Worm (Caenorhabditis elegans) whole organism, young adult: ENCODE measurements around the gene srd-35.

Experiments
- B0336.3 ChIP-seq: fragments of 200-800 bp; sonication (Bioruptor generic); IDR thresholded peaks from 2 replicates; pipeline ENCODE4 v1.3.6; 2022; ENCODE audit warnings: missing genetic modification characterization, missing compliant biosample characterization
- C06A6.2 ChIP-seq: fragments of 200-800 bp; sonication (Bioruptor generic); conservative IDR thresholded peaks from 2 replicates; pipeline ENCODE4 v1.3.6; 2022; ENCODE audit warnings: missing genetic modification characterization, missing compliant biosample characterization
- D2030.7 ChIP-seq: fragments of 200-800 bp; sonication (Bioruptor generic); IDR thresholded peaks from 2 replicates; pipeline ENCODE4 v1.3.6; 2022; ENCODE audit warnings: missing genetic modification reagents, missing genetic modification characterization, missing compliant biosample characterization
- F22D6.2 ChIP-seq: sonication (generic microtip); optimal IDR thresholded peaks from 2 replicates; lab custom pipeline; 2016; ENCODE audit warnings: mild to moderate bottlenecking, missing genetic modification characterization, missing compliant biosample characterization
- F23B12.7 ChIP-seq: sonication (generic microtip); optimal IDR thresholded peaks from 2 replicates; lab custom pipeline; 2017; ENCODE audit warnings: missing genetic modification characterization, mild to moderate bottlenecking, missing compliant biosample characterization, antibody characterized with exemption, moderate library complexity; ENCODE audit not compliant: insufficient read depth
- F37B4.10 ChIP-seq: fragments of 200-800 bp; sonication (Bioruptor generic); IDR thresholded peaks from 2 replicates; pipeline ENCODE4 v1.3.6; 2022; ENCODE audit warnings: missing genetic modification characterization, missing compliant biosample characterization
- F49E8.2 ChIP-seq: sonication (generic microtip); optimal IDR thresholded peaks from 3 replicates; lab custom pipeline; 2017; ENCODE audit warnings: missing genetic modification characterization, mild to moderate bottlenecking, missing compliant biosample characterization, antibody characterized with exemption, moderate library complexity; ENCODE audit not compliant: insufficient read depth
- F52B5.7 ChIP-seq: sonication (generic microtip); optimal IDR thresholded peaks from 2 replicates; lab custom pipeline; 2016; ENCODE audit warnings: mild to moderate bottlenecking, missing genetic modification characterization, missing compliant biosample characterization
- F55B11.4 ChIP-seq: sonication (generic microtip); optimal IDR thresholded peaks from 2 replicates; lab custom pipeline; 2016; ENCODE audit warnings: missing compliant biosample characterization, missing genetic modification characterization, borderline replicate concordance; ENCODE audit not compliant: insufficient read depth
- F57A8.1 ChIP-seq: fragments of 200-800 bp; sonication (Bioruptor generic); optimal IDR thresholded peaks from 2 replicates; lab custom pipeline; 2018; ENCODE audit warnings: mild to moderate bottlenecking, missing genetic modification characterization, moderate library complexity, missing compliant biosample characterization
- F57C9.4 ChIP-seq: sonication (generic microtip); optimal IDR thresholded peaks from 2 replicates; lab custom pipeline; 2017; ENCODE audit warnings: mild to moderate bottlenecking, missing genetic modification characterization, missing compliant biosample characterization
- K11D2.4 ChIP-seq: fragments of 200-800 bp; sonication (Bioruptor generic); IDR thresholded peaks from 2 replicates; pipeline ENCODE4 v1.3.6; 2022; ENCODE audit warnings: missing genetic modification reagents, missing genetic modification characterization, missing compliant biosample characterization
- T26A5.8 ChIP-seq: sonication (generic microtip); optimal IDR thresholded peaks from 2 replicates; lab custom pipeline; 2016; ENCODE audit warnings: missing genetic modification characterization, missing compliant biosample characterization
- Y95B8A.8 ChIP-seq: fragments of 200-800 bp; sonication (Bioruptor generic); IDR thresholded peaks from 2 replicates; pipeline ENCODE4 v1.3.6; 2022; ENCODE audit warnings: missing genetic modification reagents, missing genetic modification characterization, missing compliant biosample characterization
- akir-1 ChIP-seq: fragments of 200-800 bp; sonication (Bioruptor generic); optimal IDR thresholded peaks from 2 replicates; lab custom pipeline; 2018; ENCODE audit warnings: mild to moderate bottlenecking, missing genetic modification characterization, moderate library complexity, missing compliant biosample characterization
- atf-7 ChIP-seq: sonication (generic microtip); optimal IDR thresholded peaks from 2 replicates; lab custom pipeline; 2017; ENCODE audit warnings: mild to moderate bottlenecking, missing genetic modification characterization, missing compliant biosample characterization
- bed-2 ChIP-seq: fragments of 200-800 bp; sonication (Bioruptor generic); IDR thresholded peaks from 2 replicates; pipeline ENCODE4 v1.3.6; 2022; ENCODE audit warnings: missing genetic modification reagents, missing genetic modification characterization, missing compliant biosample characterization
- ccch-3 ChIP-seq: fragments of 200-800 bp; sonication (Bioruptor generic); optimal IDR thresholded peaks from 2 replicates; lab custom pipeline; 2018; ENCODE audit warnings: mild to moderate bottlenecking, missing genetic modification characterization, missing compliant biosample characterization
- cebp-2 ChIP-seq: fragments of 200-800 bp; sonication (Bioruptor generic); IDR thresholded peaks from 2 replicates; pipeline ENCODE4 v1.3.6; 2022; ENCODE audit warnings: missing genetic modification characterization, missing compliant biosample characterization
- ceh-40 ChIP-seq: fragments of 200-800 bp; sonication (Bioruptor generic); IDR thresholded peaks from 2 replicates; pipeline ENCODE4 v1.3.6; 2022; ENCODE audit warnings: missing genetic modification characterization, missing compliant biosample characterization
- ceh-79 ChIP-seq: sonication (generic microtip); optimal IDR thresholded peaks from 2 replicates; lab custom pipeline; 2017; ENCODE audit warnings: mild to moderate bottlenecking, missing genetic modification characterization, missing compliant biosample characterization
- chd-7 ChIP-seq: sonication (generic microtip); optimal IDR thresholded peaks from 2 replicates; lab custom pipeline; 2016; ENCODE audit warnings: mild to moderate bottlenecking, missing genetic modification characterization, moderate library complexity, missing compliant biosample characterization
- die-1 ChIP-seq: sonication (generic microtip); optimal IDR thresholded peaks from 2 replicates; lab custom pipeline; 2016; ENCODE audit warnings: missing genotype, mild to moderate bottlenecking, missing genetic modification characterization, missing compliant biosample characterization
- egrh-3 ChIP-seq: fragments of 200-800 bp; sonication (Bioruptor generic); IDR thresholded peaks from 2 replicates; pipeline ENCODE4 v1.3.6; 2022; ENCODE audit warnings: missing genetic modification reagents, missing genetic modification characterization, missing compliant biosample characterization
- ets-4 ChIP-seq: fragments of 200-800 bp; sonication (Bioruptor generic); optimal IDR thresholded peaks from 2 replicates; lab custom pipeline; 2018; ENCODE audit warnings: mild to moderate bottlenecking, missing genetic modification characterization, missing compliant biosample characterization
- gei-17 ChIP-seq: fragments of 200-800 bp; sonication (Bioruptor generic); optimal IDR thresholded peaks from 2 replicates; lab custom pipeline; 2018; ENCODE audit warnings: mild to moderate bottlenecking, missing genetic modification characterization, missing compliant biosample characterization
- him-1 ChIP-seq: sonication (generic microtip); optimal IDR thresholded peaks from 2 replicates; lab custom pipeline; 2016; ENCODE audit warnings: missing genotype, missing genetic modification reagents, missing genetic modification characterization, missing compliant biosample characterization
- lag-1 ChIP-seq: fragments of 200-800 bp; sonication (Bioruptor generic); IDR thresholded peaks from 2 replicates; pipeline ENCODE4 v1.3.6; 2022; ENCODE audit warnings: missing genetic modification reagents, missing genetic modification characterization, missing compliant biosample characterization
- lin-26 ChIP-seq: fragments of 200-800 bp; sonication (Bioruptor generic); IDR thresholded peaks from 2 replicates; pipeline ENCODE4 v1.3.6; 2022; ENCODE audit warnings: missing genetic modification reagents, missing genetic modification characterization, missing compliant biosample characterization
- lir-1 ChIP-seq: fragments of 200-800 bp; sonication (Bioruptor generic); conservative IDR thresholded peaks from 2 replicates; pipeline ENCODE4 v1.3.6; 2022; ENCODE audit warnings: missing genetic modification reagents, missing genetic modification characterization, missing compliant biosample characterization
- lsy-27 ChIP-seq: sonication (generic microtip); optimal IDR thresholded peaks from 2 replicates; lab custom pipeline; 2017; ENCODE audit warnings: missing genetic modification characterization, mild to moderate bottlenecking, missing compliant biosample characterization, antibody characterized with exemption, missing genotype, borderline replicate concordance; ENCODE audit not compliant: insufficient read depth
- madf-10 ChIP-seq: sonication (generic microtip); optimal IDR thresholded peaks from 2 replicates; lab custom pipeline; 2016; ENCODE audit warnings: mild to moderate bottlenecking, missing genetic modification characterization, missing compliant biosample characterization
- madf-6 ChIP-seq: fragments of 200-800 bp; sonication (Bioruptor generic); IDR thresholded peaks from 2 replicates; pipeline ENCODE4 v1.3.6; 2022; ENCODE audit warnings: missing genetic modification reagents, missing genetic modification characterization, missing compliant biosample characterization
- mxl-1 ChIP-seq: sonication (generic microtip); optimal IDR thresholded peaks from 2 replicates; lab custom pipeline; 2016; ENCODE audit warnings: missing genetic modification characterization, missing compliant biosample characterization
- nfya-2 ChIP-seq: fragments of 200-800 bp; sonication (Bioruptor generic); IDR thresholded peaks from 2 replicates; pipeline ENCODE4 v1.3.6; 2022; ENCODE audit warnings: missing genetic modification reagents, missing genetic modification characterization, missing compliant biosample characterization
- nhr-120 ChIP-seq: fragments of 200-800 bp; sonication (Bioruptor generic); IDR thresholded peaks from 2 replicates; pipeline ENCODE4 v1.3.6; 2022; ENCODE audit warnings: missing genetic modification characterization, missing compliant biosample characterization
- nhr-27 ChIP-seq: fragments of 200-800 bp; sonication (Bioruptor generic); optimal IDR thresholded peaks from 2 replicates; lab custom pipeline; 2018; ENCODE audit warnings: mild to moderate bottlenecking, missing genetic modification characterization, moderate library complexity, missing compliant biosample characterization
- nhr-80 ChIP-seq: sonication (generic microtip); optimal IDR thresholded peaks from 2 replicates; lab custom pipeline; 2016; ENCODE audit warnings: missing genetic modification characterization, missing compliant biosample characterization
- pha-4 ChIP-seq: fragments of 150-350 bp; sonication (generic microtip); optimal IDR thresholded peaks from 2 replicates; lab custom pipeline; 2014; ENCODE audit warnings: missing biosample characterization, missing genetic modification reagents, missing genetic modification characterization
- rcor-1 ChIP-seq: fragments of 200-800 bp; sonication (Bioruptor generic); IDR thresholded peaks from 2 replicates; pipeline ENCODE4 v1.3.6; 2022; ENCODE audit warnings: missing genetic modification reagents, missing genetic modification characterization, missing compliant biosample characterization
- snpc-1.3 ChIP-seq: sonication (generic microtip); optimal IDR thresholded peaks from 2 replicates; lab custom pipeline; 2017; ENCODE audit warnings: missing genetic modification characterization, mild to moderate bottlenecking, missing compliant biosample characterization, antibody characterized with exemption, moderate library complexity, missing genotype, missing genetic modification reagents; ENCODE audit not compliant: insufficient read depth
- snpc-4 ChIP-seq, 5 experiments: fragments of 150-350 bp in 1 of 5; sonication (generic microtip) in 4 of 5; optimal IDR thresholded peaks; 2 replicates each; lab custom pipeline; 2014 to 2018; ENCODE audit warnings: missing genetic modification characterization in 5 of 5, missing biosample characterization in 3 of 5, antibody characterized with exemption in 2 of 5, mild to moderate bottlenecking in 2 of 5, missing compliant biosample characterization in 2 of 5, missing genotype in 2 of 5, moderate library complexity in 2 of 5, missing genetic modification reagents in 1 of 5
- zfh-2 ChIP-seq: fragments of 200-800 bp; sonication (Bioruptor generic); conservative IDR thresholded peaks from 2 replicates; pipeline ENCODE4 v1.3.6; 2022; ENCODE audit warnings: missing genetic modification reagents, missing genetic modification characterization, missing compliant biosample characterization
- ztf-18 ChIP-seq: sonication (generic microtip); optimal IDR thresholded peaks from 2 replicates; lab custom pipeline; 2016; ENCODE audit warnings: missing genotype, mild to moderate bottlenecking, missing genetic modification characterization, missing compliant biosample characterization
- ztf-25 ChIP-seq: fragments of 200-800 bp; sonication (Bioruptor generic); IDR thresholded peaks from 2 replicates; pipeline ENCODE4 v1.3.6; 2022; ENCODE audit warnings: missing genetic modification reagents, missing genetic modification characterization, missing compliant biosample characterization
- ztf-26 ChIP-seq: sonication (generic microtip); optimal IDR thresholded peaks from 2 replicates; lab custom pipeline; 2017; ENCODE audit warnings: missing genetic modification characterization, missing compliant biosample characterization
- ztf-28 ChIP-seq: fragments of 200-800 bp; sonication (Bioruptor generic); IDR thresholded peaks from 2 replicates; pipeline ENCODE4 v1.3.6; 2022; ENCODE audit warnings: missing genetic modification reagents, missing genetic modification characterization, missing compliant biosample characterization
- ztf-6 ChIP-seq: fragments of 200-800 bp; sonication (Bioruptor generic); IDR thresholded peaks from 2 replicates; pipeline ENCODE4 v1.3.6; 2022; ENCODE audit warnings: missing genetic modification reagents, missing genetic modification characterization, missing compliant biosample characterization

The srd-35 gene

DNA sequence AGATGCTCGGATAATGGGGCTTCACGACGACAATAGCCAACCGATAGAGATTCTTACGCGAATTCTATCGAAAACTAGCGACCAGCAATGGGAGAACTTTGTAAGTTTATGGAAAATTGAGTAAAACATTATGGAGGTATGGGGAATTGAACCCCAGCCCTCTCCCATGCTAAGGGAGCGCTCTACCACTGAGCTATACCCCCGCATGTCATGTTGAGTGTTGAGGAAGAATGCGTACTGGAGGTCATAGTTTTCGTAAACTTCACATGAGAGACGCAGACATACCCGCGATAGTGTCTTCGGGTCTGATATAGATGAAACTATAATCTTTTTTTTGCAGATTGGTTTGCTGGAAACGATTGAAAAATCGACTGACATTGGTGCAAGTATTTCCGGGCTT is 39.2 kb downstream of the srd-35 start (continued):
- TF ChIP-seq snpc-1.3 (peak; percentile 85), C06A6.2 (GFP tag; lab: Robert Waterston, UW) (no peak), bed-2 (no peak), madf-6 (GFP tag; lab: Robert Waterston, UW) (peak; percentile 65), madf-10 (tag; lab: Kevin White, UChicago) (peak; percentile 58), die-1 (tag; lab: Kevin White, UChicago) (peak; percentile 79), pha-4 (tag; lab: Kevin White, UChicago) (no peak), ccch-3 (GFP tag; lab: Kevin White, UChicago) (no peak), ztf-26 (tag; lab: Kevin White, UChicago) (peak; percentile 51), cebp-2 (GFP tag; lab: Robert Waterston, UW) (peak; percentile 83; the same call in 1 of the 2 replicates), atf-7 (tag; lab: Kevin White, UChicago) (peak; percentile 69), nhr-120 (GFP tag; lab: Robert Waterston, UW) (no peak), T26A5.8 (tag; lab: Kevin White, UChicago) (no peak), him-1 (peak; percentile 39), F52B5.7 (tag; lab: Kevin White, UChicago) (peak; percentile 22), F49E8.2 (tag; lab: Kevin White, UChicago) (peak; percentile 67), F22D6.2 (tag; lab: Kevin White, UChicago) (no peak), ztf-25 (GFP tag; lab: Robert Waterston, UW) (no peak), ceh-79 (tag; lab: Kevin White, UChicago) (no peak), nhr-27 (tag; lab: Kevin White, UChicago) (no peak), ztf-6 (GFP tag; lab: Robert Waterston, UW) (0 out of 2 replicates have a peak, but pooled peaks have one; percentile 28), nhr-80 (tag; lab: Kevin White, UChicago) (peak; percentile 43), F57C9.4 (no peak), F55B11.4 (tag; lab: Kevin White, UChicago) (no peak), Y95B8A.8 (GFP tag; lab: Robert Waterston, UW) (no peak), akir-1 (GFP tag; lab: Kevin White, UChicago) (no peak), F57A8.1 (GFP tag; lab: Kevin White, UChicago) (peak; percentile 38), ets-4 (GFP tag; lab: Kevin White, UChicago) (no peak), lag-1 (GFP tag; lab: Robert Waterston, UW) (no peak), F23B12.7 (tag; lab: Kevin White, UChicago) (peak; percentile 76), mxl-1 (tag; lab: Kevin White, UChicago) (peak; percentile 62), chd-7 (tag; lab: Kevin White, UChicago) (peak; percentile 79), snpc-4 (GFP tag; optimal IDR thresholded peaks at IDR 0.05; lab: Kevin White, UChicago) (peak; percentile 49), snpc-4 (tag; optimal IDR thresholded peaks at IDR 0.05; lab: Kevin White, UChicago) (peak in 3 of 4 experiments; percentile 52 to 73 (median 61)), B0336.3 (GFP tag; lab: Robert Waterston, UW) (peak; percentile 37)

DNA sequence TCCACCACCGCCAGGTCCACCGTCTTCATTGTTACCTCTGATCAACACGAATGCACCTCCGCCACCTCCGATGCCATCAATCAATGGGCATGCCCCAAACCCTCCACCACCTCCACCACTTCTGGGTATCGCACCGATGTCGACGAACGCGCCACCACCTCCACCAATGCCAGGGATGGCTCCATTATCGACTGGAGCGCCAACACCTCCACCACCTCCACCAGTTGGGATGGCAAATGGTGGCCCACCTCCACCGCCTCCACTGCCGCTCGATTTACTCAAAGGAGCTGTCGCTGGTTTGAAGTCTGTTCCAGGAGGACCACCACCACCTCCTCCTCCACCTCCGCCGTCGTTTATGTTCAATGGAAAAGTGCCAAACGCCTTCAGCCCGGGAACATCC is 40.2 kb downstream of the srd-35 start:
- TF ChIP-seq lsy-27 (tag; lab: Kevin White, UChicago) (no peak), D2030.7 (GFP tag; lab: Robert Waterston, UW) (peak; percentile 24; the same call in 1 of the 2 replicates), lir-1 (no peak), rcor-1 (no peak), egrh-3 (GFP tag; lab: Robert Waterston, UW) (peak; percentile 69), F37B4.10 (0 out of 2 replicates have a peak, but pooled peaks have one; percentile 25), gei-17 (no peak), ceh-40 (GFP tag; lab: Robert Waterston, UW) (no peak), ztf-18 (tag; lab: Kevin White, UChicago) (no peak), nfya-2 (GFP tag; lab: Robert Waterston, UW) (no peak), lin-26 (GFP tag; lab: Robert Waterston, UW) (0 out of 2 replicates have a peak, but pooled peaks have one; percentile 34), zfh-2 (peak; percentile 88), ztf-28 (no peak), K11D2.4 (0 out of 2 replicates have a peak, but pooled peaks have one; percentile 11), Y95B8A.8 (GFP tag; lab: Robert Waterston, UW) (no peak)
